Worm (Caenorhabditis elegans): ENCODE results near the gene fbxc-52.

ce11 chrII:3669315-3669714 is 47.7 kb upstream of the fbxc-52 start, which contains the start of gene srx-97:
- TF ChIP-seq ztf-11 (tag; optimal IDR thresholded peaks at IDR 0.05) (no peak), snpc-4 (tag; optimal IDR thresholded peaks at IDR 0.05) (no peak), skn-1 (tag; optimal IDR thresholded peaks at IDR 0.05) (no peak), pqm-1 (tag; optimal IDR thresholded peaks at IDR 0.05) (no peak)
